Fruit fly (Drosophila melanogaster) whole organism, embryonic: ENCODE data around the gene ana1.
A peak's percentile ranks its signal among the peaks of the same experiment; 100 is the strongest.

Source experiments
- Blimp-1 ChIP-seq: fragments of 200-800 bp; sonication (Bioruptor generic); optimal IDR thresholded peaks from 3 replicates; lab custom pipeline; 2018; ENCODE audit warnings: missing biosample characterization, missing genetic modification characterization, mild to moderate bottlenecking, moderate library complexity, missing genetic modification reagents
- CG10267 ChIP-seq: fragments of 200-800 bp; sonication (Bioruptor generic); optimal IDR thresholded peaks from 2 replicates; lab custom pipeline; 2018; ENCODE audit warnings: missing biosample characterization, mild to moderate bottlenecking, missing genetic modification characterization, moderate library complexity
- CG10321 ChIP-seq: fragments of 200-800 bp; sonication (Bioruptor generic); IDR thresholded peaks from 2 replicates; pipeline ENCODE4 v1.3.6; 2022; ENCODE audit warnings: missing biosample characterization, missing genetic modification characterization
- CG10959 ChIP-seq: fragments of 200-800 bp; sonication (Bioruptor generic); IDR thresholded peaks from 2 replicates; pipeline ENCODE4 v1.3.6; 2022; ENCODE audit warnings: missing biosample characterization, missing genetic modification characterization
- CG13296 ChIP-seq: fragments of 200-800 bp; sonication (Bioruptor generic); optimal IDR thresholded peaks from 3 replicates; lab custom pipeline; 2018; ENCODE audit warnings: missing biosample characterization, mild to moderate bottlenecking, missing genetic modification characterization
- CG14710 ChIP-seq: fragments of 200-800 bp; sonication (Bioruptor generic); optimal IDR thresholded peaks from 3 replicates; lab custom pipeline; 2019; ENCODE audit warnings: missing biosample characterization, mild to moderate bottlenecking, missing genetic modification characterization, moderate library complexity
- CG17186 ChIP-seq: fragments of 200-800 bp; sonication (Bioruptor generic); optimal IDR thresholded peaks from 3 replicates; lab custom pipeline; 2017; ENCODE audit warnings: missing biosample characterization, missing genetic modification reagents, missing genetic modification characterization
- CG17328 ChIP-seq: fragments of 200-800 bp; sonication (Bioruptor generic); IDR thresholded peaks from 2 replicates; pipeline ENCODE4 v1.3.6; 2022; ENCODE audit warnings: missing biosample characterization, missing genetic modification characterization
- CG18262 ChIP-seq: fragments of 200-800 bp; optimal IDR thresholded peaks from 3 replicates; lab custom pipeline; 2019; ENCODE audit warnings: missing biosample characterization, mild to moderate bottlenecking, missing genetic modification characterization, moderate library complexity
- CG18764 ChIP-seq: fragments of 200-800 bp; sonication (Bioruptor generic); optimal IDR thresholded peaks from 3 replicates; lab custom pipeline; 2016; ENCODE audit warnings: missing biosample characterization, missing genetic modification characterization
- CG2129 ChIP-seq: fragments of 200-800 bp; sonication (Bioruptor generic); IDR thresholded peaks from 2 replicates; pipeline ENCODE4 v1.3.6; 2022; ENCODE audit warnings: missing biosample characterization, missing genetic modification characterization; ENCODE audit not compliant: partially characterized antibody
- CG2875 ChIP-seq: fragments of 200-800 bp; sonication (Bioruptor generic); optimal IDR thresholded peaks from 2 replicates; lab custom pipeline; 2017; ENCODE audit warnings: missing biosample characterization, mild to moderate bottlenecking, missing genetic modification characterization, missing genetic modification reagents
- CG30403 ChIP-seq: fragments of 200-800 bp; sonication (Bioruptor generic); optimal IDR thresholded peaks from 3 replicates; lab custom pipeline; 2016; ENCODE audit warnings: missing biosample characterization, missing genetic modification characterization
- CG3065 ChIP-seq: fragments of 200-800 bp; sonication (Bioruptor generic); optimal IDR thresholded peaks from 2 replicates; lab custom pipeline; 2016; ENCODE audit warnings: missing biosample characterization, missing genetic modification characterization
- CG31388 ChIP-seq: fragments of 200-800 bp; sonication (Bioruptor generic); optimal IDR thresholded peaks from 2 replicates; lab custom pipeline; 2016; ENCODE audit warnings: missing biosample characterization, missing genetic modification characterization
- CG3726 ChIP-seq: fragments of 200-800 bp; sonication (Bioruptor generic); IDR thresholded peaks from 3 replicates; pipeline ENCODE4, ENCODE4 v1.3.6; 2022; ENCODE audit warnings: missing biosample characterization, missing genetic modification characterization
- CG42726 ChIP-seq: fragments of 200-800 bp; sonication (Bioruptor generic); IDR thresholded peaks from 2 replicates; pipeline ENCODE4 v1.3.6; 2022; ENCODE audit warnings: missing biosample characterization, missing genetic modification characterization; ENCODE audit not compliant: partially characterized antibody
- CG4854 ChIP-seq: fragments of 200-800 bp; sonication (Bioruptor generic); optimal IDR thresholded peaks from 2 replicates; lab custom pipeline; 2016; ENCODE audit warnings: missing biosample characterization, missing genetic modification characterization, inconsistent platforms
- CG6254 ChIP-seq: fragments of 200-800 bp; sonication (Bioruptor generic); optimal IDR thresholded peaks from 3 replicates; lab custom pipeline; 2017; ENCODE audit warnings: mild to moderate bottlenecking, missing biosample characterization, missing genetic modification reagents, missing genetic modification characterization
- CG6689 ChIP-seq: fragments of 200-800 bp; sonication (Bioruptor generic); IDR thresholded peaks from 2 replicates; pipeline ENCODE4 v1.3.6; 2022; ENCODE audit warnings: missing biosample characterization, missing genetic modification characterization
- CG7357 ChIP-seq: fragments of 200-800 bp; sonication (Bioruptor generic); IDR thresholded peaks from 3 replicates; pipeline ENCODE4 v1.3.6; 2022; ENCODE audit warnings: missing biosample characterization, missing genetic modification characterization
- CG9215 ChIP-seq: fragments of 200-800 bp; sonication (Bioruptor generic); IDR thresholded peaks from 2 replicates; pipeline ENCODE4 v1.3.6; 2022; ENCODE audit warnings: missing biosample characterization, missing genetic modification characterization
- CrebB ChIP-seq: fragments of 200-800 bp; sonication (Bioruptor generic); optimal IDR thresholded peaks from 3 replicates; lab custom pipeline; 2018; ENCODE audit warnings: missing biosample characterization, mild to moderate bottlenecking, missing genetic modification characterization
- Dip3 ChIP-seq: fragments of 200-800 bp; sonication (Bioruptor generic); optimal IDR thresholded peaks from 3 replicates; lab custom pipeline; 2016; ENCODE audit warnings: missing biosample characterization, missing genetic modification characterization
- Doc2 ChIP-seq: fragments of 200-800 bp; sonication (Bioruptor generic); IDR thresholded peaks from 2 replicates; pipeline ENCODE4 v1.3.6; 2022; ENCODE audit warnings: missing biosample characterization, missing genetic modification characterization
- Doc3 ChIP-seq: fragments of 200-800 bp; sonication (Bioruptor generic); IDR thresholded peaks from 3 replicates; pipeline ENCODE4 v1.3.6; 2022; ENCODE audit warnings: missing biosample characterization, missing genetic modification characterization; ENCODE audit not compliant: partially characterized antibody
- Fer2 ChIP-seq: fragments of 200-800 bp; sonication (Bioruptor generic); optimal IDR thresholded peaks from 2 replicates; lab custom pipeline; 2018; ENCODE audit warnings: missing biosample characterization, mild to moderate bottlenecking, missing genetic modification characterization, moderate library complexity
- Fer3 ChIP-seq: fragments of 200-800 bp; sonication (Bioruptor generic); optimal IDR thresholded peaks from 2 replicates; lab custom pipeline; 2018; ENCODE audit warnings: missing biosample characterization, mild to moderate bottlenecking, missing genetic modification characterization, moderate library complexity
- Hand ChIP-seq: fragments of 200-800 bp; sonication (Bioruptor generic); optimal IDR thresholded peaks from 2 replicates; lab custom pipeline; 2017; ENCODE audit warnings: mild to moderate bottlenecking, missing biosample characterization, missing genetic modification reagents, missing genetic modification characterization
- HmgD ChIP-seq: fragments of 200-800 bp; sonication (Bioruptor generic); optimal IDR thresholded peaks from 3 replicates; lab custom pipeline; 2016; ENCODE audit warnings: missing biosample characterization, missing genetic modification characterization
- Hmx ChIP-seq: fragments of 200-800 bp; sonication (Bioruptor generic); optimal IDR thresholded peaks from 2 replicates; lab custom pipeline; 2016; ENCODE audit warnings: missing biosample characterization, missing genetic modification characterization
- Taf1 ChIP-seq: fragments of 200-800 bp; sonication (Bioruptor generic); IDR thresholded peaks from 2 replicates; pipeline ENCODE4 v1.3.6; 2022; ENCODE audit warnings: missing biosample characterization, missing genetic modification characterization
- Xrp1 ChIP-seq: fragments of 200-800 bp; sonication (Bioruptor generic); IDR thresholded peaks from 2 replicates; pipeline ENCODE4 v1.3.6; 2022; ENCODE audit warnings: missing biosample characterization, missing genetic modification characterization
- ab ChIP-seq: fragments of 200-800 bp; sonication (Bioruptor generic); optimal IDR thresholded peaks from 2 replicates; lab custom pipeline; 2016; ENCODE audit warnings: missing biosample characterization, missing genetic modification characterization
- ac ChIP-seq: fragments of 200-800 bp; sonication (Bioruptor generic); optimal IDR thresholded peaks from 3 replicates; lab custom pipeline; 2017; ENCODE audit warnings: missing biosample characterization, mild to moderate bottlenecking, missing genetic modification characterization
- caup ChIP-seq: fragments of 200-800 bp; sonication (Bioruptor generic); optimal IDR thresholded peaks from 3 replicates; lab custom pipeline; 2017; ENCODE audit warnings: missing biosample characterization, mild to moderate bottlenecking, missing genetic modification characterization, moderate library complexity; ENCODE audit not compliant: severe bottlenecking
- crp ChIP-seq, 2 experiments: fragments of 200-800 bp; sonication (Bioruptor generic); optimal IDR thresholded peaks; 2 replicates in 1 of 2; 3 replicates in 1 of 2; lab custom pipeline; 2017; ENCODE audit warnings: missing biosample characterization in 2 of 2, missing genetic modification characterization in 2 of 2, mild to moderate bottlenecking in 1 of 2, moderate library complexity in 1 of 2
- dm ChIP-seq: fragments of 200-800 bp; sonication (Bioruptor generic); optimal IDR thresholded peaks from 3 replicates; lab custom pipeline; 2016; ENCODE audit warnings: missing biosample characterization, missing genetic modification characterization
- dpn ChIP-seq, 2 experiments: fragments of 200-800 bp; sonication (Bioruptor generic); optimal IDR thresholded peaks; 3 replicates each; lab custom pipeline; 2016; ENCODE audit warnings: missing biosample characterization in 2 of 2, missing genetic modification characterization in 2 of 2
- gem ChIP-seq: fragments of 200-800 bp; sonication (Bioruptor generic); optimal IDR thresholded peaks from 2 replicates; lab custom pipeline; 2019; ENCODE audit warnings: missing biosample characterization, mild to moderate bottlenecking, missing genetic modification characterization, moderate library complexity
- grau ChIP-seq: fragments of 200-800 bp; optimal IDR thresholded peaks from 3 replicates; lab custom pipeline; 2019; ENCODE audit warnings: missing biosample characterization, mild to moderate bottlenecking, missing genetic modification characterization, moderate library complexity
- h ChIP-seq: fragments of >200 bp; optimal IDR thresholded peaks from 2 replicates; lab custom pipeline; 2017
- jumu ChIP-seq: fragments of 200-800 bp; sonication (Bioruptor generic); optimal IDR thresholded peaks from 3 replicates; lab custom pipeline; 2016; ENCODE audit warnings: missing biosample characterization, missing genetic modification characterization
- lab ChIP-seq: fragments of 200-800 bp; sonication (Bioruptor generic); optimal IDR thresholded peaks from 3 replicates; lab custom pipeline; 2017; ENCODE audit warnings: missing biosample characterization, missing genetic modification characterization, mild to moderate bottlenecking, moderate library complexity, missing genetic modification reagents
- pho ChIP-seq: fragments of 200-800 bp; sonication (Bioruptor generic); optimal IDR thresholded peaks from 2 replicates; lab custom pipeline; 2016; ENCODE audit warnings: missing biosample characterization, missing genetic modification characterization
- pita ChIP-seq: fragments of 200-800 bp; sonication (Bioruptor generic); optimal IDR thresholded peaks from 2 replicates; lab custom pipeline; 2017; ENCODE audit warnings: missing biosample characterization, mild to moderate bottlenecking, missing genetic modification characterization
- sc ChIP-seq, 3 experiments: fragments of >200 bp in 2 of 3; fragments of 200-800 bp in 1 of 3; sonication (Bioruptor generic) in 1 of 3; optimal IDR thresholded peaks; 2 replicates in 2 of 3; 3 replicates in 1 of 3; lab custom pipeline; 2017; ENCODE audit warnings: mild to moderate bottlenecking in 1 of 3, missing biosample characterization in 1 of 3, missing genetic modification characterization in 1 of 3, missing genetic modification reagents in 1 of 3
- tna ChIP-seq: fragments of 200-800 bp; sonication (Bioruptor generic); IDR thresholded peaks from 2 replicates; pipeline ENCODE4 v1.3.6; 2022; ENCODE audit warnings: missing biosample characterization, missing genetic modification characterization; ENCODE audit not compliant: partially characterized antibody
- zen2 ChIP-seq: fragments of 200-800 bp; sonication (Bioruptor generic); IDR thresholded peaks from 3 replicates; pipeline ENCODE4 v1.3.6; 2022; ENCODE audit warnings: missing biosample characterization, missing genetic modification characterization; ENCODE audit not compliant: partially characterized antibody

ana1 gene

DNA sequence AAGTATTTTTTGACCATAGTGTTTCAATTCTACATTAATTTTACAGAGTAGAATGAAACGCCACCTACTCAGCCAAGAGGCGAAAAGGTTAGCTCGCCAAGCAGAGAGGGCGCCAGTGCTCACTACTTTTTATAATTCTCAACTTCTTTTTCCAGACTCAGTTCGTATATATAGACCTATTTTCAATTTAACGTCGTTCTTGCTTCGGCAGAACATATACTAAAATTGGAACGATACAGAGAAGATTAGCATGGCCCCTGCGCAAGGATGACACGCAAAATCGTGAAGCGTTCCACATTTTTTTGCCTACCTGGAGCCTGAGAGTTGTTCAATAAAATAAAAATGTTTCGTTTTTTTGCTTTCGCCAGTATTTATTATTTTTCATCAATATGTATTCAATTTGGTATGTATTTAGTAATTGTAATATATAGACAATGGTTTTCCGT, 26.7 kb downstream of the ana1 start (continued):
- peak; percentile 21; the same call in 1 of the 3 replicates for TF ChIP-seq CG7357
- peak; percentile 31 for TF ChIP-seq dm (GFP tag; lab: Kevin White, UChicago)
- peak; percentile 59 for TF ChIP-seq caup (GFP tag; lab: Kevin White, UChicago)
- TF ChIP-seq Fer2 (tag; lab: Kevin White, UChicago) = no peak
- no peak for TF ChIP-seq jumu (GFP tag; lab: Kevin White, UChicago)
- TF ChIP-seq CG3726 (GFP tag; lab: Robert Waterston, UW) = no peak
- TF ChIP-seq CG18764 (GFP tag; lab: Kevin White, UChicago) = peak; percentile 39
- peak; percentile 4 for TF ChIP-seq CG13296 (GFP tag; lab: Kevin White, UChicago)
- peak; percentile 32 for TF ChIP-seq CG31388 (GFP tag; lab: Kevin White, UChicago)
- TF ChIP-seq CG10267 (tag; lab: Kevin White, UChicago) = peak; percentile 52
- TF ChIP-seq CG18262 (tag; lab: Kevin White, UChicago) = peak; percentile 54
- peak; percentile 60 for TF ChIP-seq CG17328 (GFP tag; lab: Robert Waterston, UW)
- peak; percentile 15; the same call in 1 of the 2 replicates for TF ChIP-seq Taf1
- TF ChIP-seq ac = no peak
- TF ChIP-seq Xrp1 = peak; percentile 29; the same call in 1 of the 2 replicates
- no peak for TF ChIP-seq CG3065
- TF ChIP-seq Doc3 = no peak
- TF ChIP-seq CG2129 (GFP tag; lab: Robert Waterston, UW) = no peak
- peak; percentile 21 for TF ChIP-seq pita
- no peak for TF ChIP-seq CG6689 (GFP tag; lab: Robert Waterston, UW)
- TF ChIP-seq Fer3 (tag; lab: Kevin White, UChicago) = peak; percentile 34
- peak; percentile 23 for TF ChIP-seq gem
- no peak for TF ChIP-seq Hand (GFP tag; lab: Kevin White, UChicago)
- peak; percentile 85 for TF ChIP-seq tna (GFP tag; lab: Robert Waterston, UW)
- TF ChIP-seq zen2 (GFP tag; lab: Robert Waterston, UW) = no peak; the same call in 2 of the 3 replicates
- TF ChIP-seq CG42726 (GFP tag; lab: Robert Waterston, UW) = peak; percentile 97
- no peak for TF ChIP-seq CG6254
- no peak for TF ChIP-seq CG10321 (GFP tag; lab: Robert Waterston, UW)
- TF ChIP-seq dpn (GFP tag; optimal IDR thresholded peaks at IDR 0.05; lab: Kevin White, UChicago) = peak; percentile 78 to 79
- TF ChIP-seq Dip3 (GFP tag; lab: Kevin White, UChicago) = peak; percentile 68
- TF ChIP-seq ab (GFP tag; lab: Kevin White, UChicago) = peak; percentile 24
- TF ChIP-seq Blimp-1 = peak; percentile 48
- TF ChIP-seq HmgD (GFP tag; lab: Kevin White, UChicago) = peak; percentile 26
- TF ChIP-seq CG2875 (GFP tag; lab: Kevin White, UChicago) = no peak
- no peak for TF ChIP-seq CrebB (tag; lab: Kevin White, UChicago)
- TF ChIP-seq CG4854 (GFP tag; lab: Kevin White, UChicago) = peak; percentile 62
- TF ChIP-seq Doc2 (GFP tag; lab: Robert Waterston, UW) = no peak
- TF ChIP-seq CG17186 (GFP tag; lab: Kevin White, UChicago) = no peak
- no peak for TF ChIP-seq h (lab: Kevin White, UChicago)
- peak; percentile 71 for TF ChIP-seq grau (tag; lab: Kevin White, UChicago)
- TF ChIP-seq crp (GFP tag; optimal IDR thresholded peaks at IDR 0.05; lab: Kevin White, UChicago) = no peak
- no peak for TF ChIP-seq CG9215 (GFP tag; lab: Robert Waterston, UW)
- TF ChIP-seq CG14710 = peak; percentile 5
- TF ChIP-seq sc (optimal IDR thresholded peaks at IDR 0.05; lab: Kevin White, UChicago) = no peak
- no peak for TF ChIP-seq sc (GFP tag; optimal IDR thresholded peaks at IDR 0.05; lab: Kevin White, UChicago)
- TF ChIP-seq CG10959 = no peak
- peak; percentile 65 for TF ChIP-seq pho (GFP tag; lab: Kevin White, UChicago)
- peak; percentile 60 for TF ChIP-seq CG30403 (GFP tag; lab: Kevin White, UChicago)
- TF ChIP-seq lab (GFP tag; lab: Kevin White, UChicago) = peak; percentile 60
- no peak for TF ChIP-seq Hmx (GFP tag; lab: Kevin White, UChicago)
